Worm (Caenorhabditis elegans): ENCODE measurements around the gene frpr-21.

Gene frpr-21

ce11 chrII:10390250-10390821 lies 31.5 kb downstream of the frpr-21 start:
- TF ChIP-seq bed-1 (GFP tag; IDR thresholded peaks at IDR 0.05) (no peak), Y67H2A.10 (GFP tag; conservative IDR thresholded peaks at IDR 0.05) (no peak), repo-1 (tag; optimal IDR thresholded peaks at IDR 0.05) (no peak), ceh-40 (GFP tag; IDR thresholded peaks at IDR 0.05) (no peak), lin-35 (GFP tag; optimal IDR thresholded peaks at IDR 0.05) (peak in 1 of 3 experiments; percentile 65), attf-6 (GFP tag; IDR thresholded peaks at IDR 0.05) (no peak), attf-3 (GFP tag; conservative IDR thresholded peaks at IDR 0.05) (no peak), F33H1.4 (GFP tag; IDR thresholded peaks at IDR 0.05) (no peak), lsl-1 (GFP tag; optimal IDR thresholded peaks at IDR 0.05) (no peak), chd-7 (tag; optimal IDR thresholded peaks at IDR 0.05) (no peak), lin-26 (GFP tag; IDR thresholded peaks at IDR 0.05) (no peak), T26A5.8 (tag; optimal IDR thresholded peaks at IDR 0.05) (no peak), nhr-27 (tag; optimal IDR thresholded peaks at IDR 0.05) (no peak), aptf-3 (GFP tag; IDR thresholded peaks at IDR 0.05) (no peak), C17E4.6 (GFP tag; IDR thresholded peaks at IDR 0.05) (no peak), snpc-1.3 (tag; optimal IDR thresholded peaks at IDR 0.05; ENCODE audit: insufficient read depth) (no peak), F49E8.2 (tag; optimal IDR thresholded peaks at IDR 0.05; ENCODE audit: insufficient read depth) (no peak), snpc-3.4 (tag; optimal IDR thresholded peaks at IDR 0.05) (no peak), F10E7.11 (tag; optimal IDR thresholded peaks at IDR 0.05) (no peak), lsy-27 (tag; optimal IDR thresholded peaks at IDR 0.05; ENCODE audit: borderline replicate concordance, insufficient read depth) (no peak), ZK185.1 (tag; optimal IDR thresholded peaks at IDR 0.05; ENCODE audit: poor library complexity, severe bottlenecking) (no peak), attf-5 (GFP tag; optimal IDR thresholded peaks at IDR 0.05) (peak; percentile 7), nfya-2 (GFP tag; IDR thresholded peaks at IDR 0.05) (no peak), unc-62 (GFP tag; optimal IDR thresholded peaks at IDR 0.05) (no peak), ceh-100 (GFP tag; IDR thresholded peaks at IDR 0.05) (no peak), die-1 (tag; optimal IDR thresholded peaks at IDR 0.05) (no peak), athp-1 (tag; optimal IDR thresholded peaks at IDR 0.05) (no peak), rpc-1 (optimal IDR thresholded peaks at IDR 0.05) (no peak), rpc-1 (tag; optimal IDR thresholded peaks at IDR 0.05) (no peak), C06A6.2 (GFP tag; conservative IDR thresholded peaks at IDR 0.05) (peak; percentile 44; the same call in 1 of the 2 replicates), snpc-1.1 (tag; optimal IDR thresholded peaks at IDR 0.05; ENCODE audit: insufficient read depth) (no peak), madf-3 (GFP tag; IDR thresholded peaks at IDR 0.05) (no peak), hlh-26 (GFP tag; conservative IDR thresholded peaks at IDR 0.05) (no peak), tbp1 (GFP tag; optimal IDR thresholded peaks at IDR 0.05) (peak; percentile 19), lir-1 (GFP tag; conservative IDR thresholded peaks at IDR 0.05) (no peak), nfya-1 (tag; optimal IDR thresholded peaks at IDR 0.05; ENCODE audit: borderline replicate concordance, insufficient read depth) (no peak), akir-1 (GFP tag; optimal IDR thresholded peaks at IDR 0.05) (no peak), mcd-1 (GFP tag; IDR thresholded peaks at IDR 0.05) (no peak), Y56A3A.18 (GFP tag; IDR thresholded peaks at IDR 0.05) (no peak), sea-2 (GFP tag; IDR thresholded peaks at IDR 0.05) (no peak), let-607 (tag; optimal IDR thresholded peaks at IDR 0.05) (no peak), dpff-1 (tag; optimal IDR thresholded peaks at IDR 0.05) (no peak), cebp-1 (GFP tag; IDR thresholded peaks at IDR 0.05) (no peak), cebp-1 (tag; optimal IDR thresholded peaks at IDR 0.05) (peak; percentile 13), K12H6.12 (tag; optimal IDR thresholded peaks at IDR 0.05) (no peak), mes-4 (tag; optimal IDR thresholded peaks at IDR 0.05) (no peak), Y79H2A.3 (GFP tag; conservative IDR thresholded peaks at IDR 0.05) (no peak), ztf-22 (GFP tag; optimal IDR thresholded peaks at IDR 0.05) (no peak)

Measured in whole organism, young adult.